Worm (Caenorhabditis elegans) whole organism, L1 larva: Measurements from ENCODE around the gene wht-7.

Experiments
- C04F5.9 ChIP-seq: sonication (generic microtip); optimal IDR thresholded peaks from 2 replicates; lab custom pipeline; 2016; ENCODE audit warnings: missing genetic modification characterization, missing compliant biosample characterization
- C34B4.2 ChIP-seq: sonication (generic microtip); optimal IDR thresholded peaks from 2 replicates; lab custom pipeline; 2017; ENCODE audit warnings: mild to moderate bottlenecking, missing genetic modification characterization, missing compliant biosample characterization
- aly-2 ChIP-seq: fragments of 150-350 bp; optimal IDR thresholded peaks from 2 replicates; lab custom pipeline; 2014; ENCODE audit warnings: missing biosample characterization, missing genetic modification characterization
- blmp-1 ChIP-seq: fragments of 150-350 bp; optimal IDR thresholded peaks from 2 replicates; lab custom pipeline; 2014; ENCODE audit warnings: missing biosample characterization, missing genetic modification characterization
- ceh-63 ChIP-seq: fragments of 200-800 bp; sonication (Bioruptor generic); optimal IDR thresholded peaks from 2 replicates; lab custom pipeline; 2018; ENCODE audit warnings: mild to moderate bottlenecking, missing genetic modification characterization, missing compliant biosample characterization
- ceh-8 ChIP-seq: fragments of 200-800 bp; sonication (Bioruptor generic); optimal IDR thresholded peaks from 2 replicates; lab custom pipeline; 2018; ENCODE audit warnings: mild to moderate bottlenecking, missing genetic modification characterization, moderate library complexity, missing compliant biosample characterization
- ces-1 ChIP-seq: fragments of 150-350 bp; optimal IDR thresholded peaks from 2 replicates; lab custom pipeline; 2014; ENCODE audit warnings: missing biosample characterization, missing genetic modification reagents, missing genetic modification characterization
- dpl-1 ChIP-seq, 3 experiments: fragments of 150-350 bp in 2 of 3; sonication (generic microtip) in 1 of 3; optimal IDR thresholded peaks; 2 replicates each; lab custom pipeline; 2014 to 2017; ENCODE audit warnings: missing biosample characterization in 3 of 3, missing genetic modification characterization in 3 of 3, missing genetic modification reagents in 3 of 3
- efl-1 ChIP-seq, 4 experiments: fragments of 150-350 bp; optimal IDR thresholded peaks in 3 of 4; peaks in 1 of 4; 1 replicate in 1 of 4; 2 replicates in 3 of 4; lab custom pipeline; 2014; ENCODE audit warnings: missing biosample characterization in 2 of 4, missing genetic modification characterization in 2 of 4, missing genetic modification reagents in 2 of 4
- efl-3 ChIP-seq: fragments of 200-800 bp; sonication (Bioruptor generic); optimal IDR thresholded peaks from 2 replicates; lab custom pipeline; 2018; ENCODE audit warnings: mild to moderate bottlenecking, missing genetic modification characterization, missing compliant biosample characterization
- elt-2 ChIP-seq: sonication (generic microtip); optimal IDR thresholded peaks from 2 replicates; lab custom pipeline; 2016; ENCODE audit warnings: missing genetic modification characterization, mild to moderate bottlenecking, inconsistent platforms, missing compliant biosample characterization, missing genetic modification reagents
- ets-5 ChIP-seq: fragments of 200-800 bp; sonication (Bioruptor generic); IDR thresholded peaks from 2 replicates; pipeline ENCODE4 v1.3.6; 2022; ENCODE audit warnings: missing genetic modification characterization, missing compliant biosample characterization
- fkh-10 ChIP-seq: sonication (generic microtip); optimal IDR thresholded peaks from 2 replicates; lab custom pipeline; 2017; ENCODE audit warnings: missing biosample characterization, missing genetic modification reagents, missing genetic modification characterization
- fos-1 ChIP-seq: fragments of 150-350 bp; optimal IDR thresholded peaks from 2 replicates; lab custom pipeline; 2014; ENCODE audit warnings: missing biosample characterization, missing genetic modification characterization
- hlh-17 ChIP-seq: fragments of 200-800 bp; sonication (Bioruptor generic); optimal IDR thresholded peaks from 2 replicates; lab custom pipeline; 2018; ENCODE audit warnings: missing genetic modification characterization, mild to moderate bottlenecking, missing compliant biosample characterization, moderate library complexity, borderline replicate concordance
- hpl-2 ChIP-seq: fragments of 150-350 bp; optimal IDR thresholded peaks from 2 replicates; lab custom pipeline; 2014; ENCODE audit warnings: missing biosample characterization, missing genetic modification reagents, missing genetic modification characterization
- isw-1 ChIP-seq: fragments of 200-800 bp; sonication (Bioruptor generic); IDR thresholded peaks from 2 replicates; pipeline ENCODE4 v1.3.6; 2022; ENCODE audit warnings: missing genetic modification characterization, missing compliant biosample characterization
- jun-1 ChIP-seq: fragments of 150-350 bp; optimal IDR thresholded peaks from 2 replicates; lab custom pipeline; 2014; ENCODE audit warnings: missing biosample characterization, missing genetic modification reagents, missing genetic modification characterization
- lin-13 ChIP-seq: fragments of 150-350 bp; optimal IDR thresholded peaks from 2 replicates; lab custom pipeline; 2014; ENCODE audit warnings: missing biosample characterization, missing genetic modification reagents, missing genetic modification characterization
- lin-35 ChIP-seq, 2 experiments: fragments of 150-350 bp; optimal IDR thresholded peaks; 2 replicates each; lab custom pipeline; 2014; ENCODE audit warnings: missing biosample characterization in 2 of 2, missing genetic modification characterization in 2 of 2, missing genetic modification reagents in 2 of 2
- lin-39 ChIP-seq: fragments of 150-350 bp; optimal IDR thresholded peaks from 2 replicates; lab custom pipeline; 2014; ENCODE audit warnings: missing biosample characterization, missing genetic modification reagents, missing genetic modification characterization
- lir-3 ChIP-seq: sonication (generic microtip); optimal IDR thresholded peaks from 2 replicates; lab custom pipeline; 2016; ENCODE audit warnings: mild to moderate bottlenecking, missing genetic modification characterization, moderate library complexity, missing compliant biosample characterization; ENCODE audit not compliant: poor library complexity
- mab-9 ChIP-seq: fragments of 200-800 bp; sonication (Bioruptor generic); IDR thresholded peaks from 2 replicates; pipeline ENCODE4 v1.3.6; 2022; ENCODE audit warnings: missing genetic modification reagents, missing genetic modification characterization, missing compliant biosample characterization
- mdl-1 ChIP-seq, 2 experiments: fragments of 150-350 bp; optimal IDR thresholded peaks; 2 replicates each; lab custom pipeline; 2014 to 2017; ENCODE audit warnings: missing biosample characterization in 2 of 2, missing genetic modification characterization in 2 of 2, inconsistent platforms in 1 of 2
- nhr-11 ChIP-seq: fragments of 150-350 bp; optimal IDR thresholded peaks from 2 replicates; lab custom pipeline; 2014; ENCODE audit warnings: missing biosample characterization, missing genetic modification characterization
- nhr-12 ChIP-seq: sonication (generic microtip); optimal IDR thresholded peaks from 2 replicates; lab custom pipeline; 2017; ENCODE audit warnings: missing biosample characterization, missing genetic modification characterization
- nhr-19 ChIP-seq: fragments of 200-800 bp; sonication (Bioruptor generic); conservative IDR thresholded peaks from 2 replicates; pipeline ENCODE4 v1.3.6; 2022; ENCODE audit warnings: missing genetic modification characterization, missing compliant biosample characterization
- nhr-20 ChIP-seq: sonication (generic microtip); optimal IDR thresholded peaks from 2 replicates; lab custom pipeline; 2016; ENCODE audit warnings: mild to moderate bottlenecking, missing genetic modification characterization, missing compliant biosample characterization
- nhr-237 ChIP-seq: fragments of 150-350 bp; optimal IDR thresholded peaks from 2 replicates; lab custom pipeline; 2014; ENCODE audit warnings: missing biosample characterization, missing genetic modification characterization
- nhr-28 ChIP-seq: fragments of 150-350 bp; optimal IDR thresholded peaks from 2 replicates; lab custom pipeline; 2014; ENCODE audit warnings: missing biosample characterization, missing genetic modification characterization
- nhr-71 ChIP-seq: sonication (generic microtip); optimal IDR thresholded peaks from 2 replicates; lab custom pipeline; 2016; ENCODE audit warnings: mild to moderate bottlenecking, missing genetic modification characterization, moderate library complexity, missing compliant biosample characterization
- nhr-84 ChIP-seq: sonication (generic microtip); optimal IDR thresholded peaks from 2 replicates; lab custom pipeline; 2017; ENCODE audit warnings: missing biosample characterization, missing genetic modification characterization
- pax-3 ChIP-seq: fragments of 200-800 bp; sonication (Bioruptor generic); optimal IDR thresholded peaks from 2 replicates; lab custom pipeline; 2018; ENCODE audit warnings: mild to moderate bottlenecking, missing genetic modification characterization, moderate library complexity, missing compliant biosample characterization
- pqm-1 ChIP-seq: sonication (generic microtip); optimal IDR thresholded peaks from 3 replicates; lab custom pipeline; 2017; ENCODE audit warnings: missing biosample characterization, missing genetic modification characterization
- rnt-1 ChIP-seq: sonication (generic microtip); optimal IDR thresholded peaks from 2 replicates; lab custom pipeline; 2016; ENCODE audit warnings: mild to moderate bottlenecking, missing genetic modification characterization, moderate library complexity, missing compliant biosample characterization
- sox-4 ChIP-seq: sonication (generic microtip); optimal IDR thresholded peaks from 2 replicates; lab custom pipeline; 2016; ENCODE audit warnings: missing genetic modification characterization, missing compliant biosample characterization
- sup-37 ChIP-seq: fragments of 200-800 bp; sonication (Bioruptor generic); optimal IDR thresholded peaks from 2 replicates; lab custom pipeline; 2018; ENCODE audit warnings: mild to moderate bottlenecking, missing genetic modification characterization, missing compliant biosample characterization
- unc-30 ChIP-seq: sonication (generic microtip); optimal IDR thresholded peaks from 2 replicates; lab custom pipeline; 2017; ENCODE audit warnings: missing biosample characterization, missing genetic modification characterization
- unc-62 ChIP-seq: fragments of 150-350 bp; optimal IDR thresholded peaks from 2 replicates; lab custom pipeline; 2014; ENCODE audit warnings: missing biosample characterization, missing genetic modification reagents, missing genetic modification characterization
- unc-86 ChIP-seq: sonication (generic microtip); optimal IDR thresholded peaks from 2 replicates; lab custom pipeline; 2016; ENCODE audit warnings: missing genetic modification characterization, missing compliant biosample characterization
- vab-15 ChIP-seq: sonication (generic microtip); optimal IDR thresholded peaks from 2 replicates; lab custom pipeline; 2017; ENCODE audit warnings: missing genotype, mild to moderate bottlenecking, missing genetic modification characterization, missing compliant biosample characterization
- xbp-1 ChIP-seq: sonication (generic microtip); optimal IDR thresholded peaks from 2 replicates; lab custom pipeline; 2016; ENCODE audit warnings: missing genetic modification characterization, missing compliant biosample characterization
- ztf-11 ChIP-seq, 2 experiments: sonication (generic microtip); optimal IDR thresholded peaks; 2 replicates each; lab custom pipeline; 2016 to 2017; ENCODE audit warnings: missing genetic modification characterization in 2 of 2, missing biosample characterization in 1 of 2, missing compliant biosample characterization in 1 of 2
- ztf-4 ChIP-seq: fragments of 150-350 bp; optimal IDR thresholded peaks from 2 replicates; lab custom pipeline; 2014; ENCODE audit warnings: missing biosample characterization, missing genetic modification characterization

The wht-7 gene

ce11 chrIII:6179062-6179461, 29.7 kb upstream of the wht-7 start:
- TF ChIP-seq fos-1 (tag; lab: Kevin White, UChicago) (no peak), vab-15 (tag; lab: Kevin White, UChicago) (no peak), unc-62 (GFP tag; lab: Kevin White, UChicago) (no peak), isw-1 (no peak), ets-5 (no peak), ceh-8 (GFP tag; lab: Kevin White, UChicago) (no peak), ztf-11 (tag; optimal IDR thresholded peaks at IDR 0.05; lab: Kevin White, UChicago) (no peak), mab-9 (no peak), nhr-84 (tag; lab: Kevin White, UChicago) (no peak), C04F5.9 (tag; lab: Kevin White, UChicago) (no peak), fkh-10 (GFP tag; lab: Kevin White, UChicago) (no peak), sox-4 (tag; lab: Kevin White, UChicago) (no peak), pqm-1 (tag; lab: Kevin White, UChicago) (no peak), unc-86 (tag; lab: Kevin White, UChicago) (no peak), nhr-19 (GFP tag; lab: Robert Waterston, UW) (no peak), lir-3 (no peak), blmp-1 (tag; lab: Kevin White, UChicago) (no peak), elt-2 (peak; percentile 95), ztf-4 (tag; lab: Kevin White, UChicago) (no peak), jun-1 (no peak), lin-35 (GFP tag; optimal IDR thresholded peaks at IDR 0.05; lab: Kevin White, UChicago) (peak in 1 of 2 experiments; percentile 5), mdl-1 (tag; optimal IDR thresholded peaks at IDR 0.05; lab: Kevin White, UChicago) (peak in 1 of 2 experiments; percentile 49), nhr-20 (tag; lab: Kevin White, UChicago) (peak; percentile 44), ces-1 (GFP tag; lab: Kevin White, UChicago) (no peak), C34B4.2 (tag; lab: Kevin White, UChicago) (no peak), nhr-71 (tag; lab: Kevin White, UChicago) (peak; percentile 21), nhr-11 (no peak), rnt-1 (no peak), nhr-12 (tag; lab: Kevin White, UChicago) (no peak), nhr-28 (tag; lab: Kevin White, UChicago) (no peak), hlh-17 (GFP tag; lab: Kevin White, UChicago) (no peak), lin-13 (no peak), lin-39 (tag; lab: Kevin White, UChicago) (no peak), hpl-2 (GFP tag; lab: Kevin White, UChicago) (no peak), pax-3 (tag; lab: Kevin White, UChicago) (no peak), dpl-1 (GFP tag; optimal IDR thresholded peaks at IDR 0.05; lab: Kevin White, UChicago) (no peak), aly-2 (tag; lab: Kevin White, UChicago) (no peak), efl-1 (optimal IDR thresholded peaks at IDR 0.05; lab: Kevin White, UChicago) (no peak), efl-1 (GFP tag; optimal IDR thresholded peaks at IDR 0.05 in 1 of 2; lab: Kevin White, UChicago) (peak in 1 of 2 experiments; percentile 76)
- TF ChIP-seq, all 84 proteins: peak for 6

- TF ChIP-seq nhr-20 (tag; lab: Kevin White, UChicago) (no peak), ceh-63 (GFP tag; lab: Kevin White, UChicago) (no peak), isw-1 (no peak), xbp-1 (tag; lab: Kevin White, UChicago) (no peak), rnt-1 (no peak), nhr-84 (tag; lab: Kevin White, UChicago) (no peak), nhr-237 (tag; lab: Kevin White, UChicago) (no peak), sup-37 (GFP tag; lab: Kevin White, UChicago) (no peak), unc-30 (no peak), elt-2 (no peak), mab-9 (no peak), efl-3 (GFP tag; lab: Kevin White, UChicago) (no peak)
Measured at ce11 chrIII:6178586-6178985, 29.2 kb upstream of the wht-7 start, which contains the start of gene F42A10.7. TSS of gene F42A10.7 (minus strand) at chrIII:6178686.
